Fruit fly (Drosophila melanogaster) whole organism, wandering third instar larva: ENCODE data around the gene Wee1.

ENCODE experiments used
- Myc ChIP-seq: fragments of >200 bp; optimal IDR thresholded peaks from 2 replicates; lab custom pipeline; 2017
- N ChIP-seq: fragments of >200 bp; optimal IDR thresholded peaks from 2 replicates; lab custom pipeline; 2018; ENCODE audit warnings: missing biosample characterization, missing external identifiers, missing genetic modification characterization
- OdsH ChIP-seq: fragments of 200-800 bp; sonication (Bioruptor generic); optimal IDR thresholded peaks from 2 replicates; lab custom pipeline; 2016; ENCODE audit warnings: missing biosample characterization, mild to moderate bottlenecking, missing genetic modification characterization
- dl ChIP-seq, 2 experiments: fragments of 175-275, 200-275 bp in 1 of 2; fragments of 200-275 bp in 1 of 2; sonication (Bioruptor generic); optimal IDR thresholded peaks; lab custom pipeline; 2018; ENCODE audit warnings: mild to moderate bottlenecking in 2 of 2, missing biosample characterization in 2 of 2, missing genetic modification characterization in 2 of 2, moderate library complexity in 2 of 2; ENCODE audit not compliant: partially characterized antibody in 2 of 2, insufficient read depth in 1 of 2
- h ChIP-seq: fragments of 200-800 bp; sonication (Bioruptor generic); optimal IDR thresholded peaks from 3 replicates; lab custom pipeline; 2016; ENCODE audit warnings: missing biosample characterization, mild to moderate bottlenecking, missing genetic modification characterization
- pan ChIP-seq: fragments of >200 bp; optimal IDR thresholded peaks from 2 replicates; lab custom pipeline; 2017
- usp ChIP-seq: fragments of >200 bp; optimal IDR thresholded peaks from 2 replicates; lab custom pipeline; 2017; ENCODE audit warnings: missing biosample characterization, missing genetic modification characterization

DNA sequence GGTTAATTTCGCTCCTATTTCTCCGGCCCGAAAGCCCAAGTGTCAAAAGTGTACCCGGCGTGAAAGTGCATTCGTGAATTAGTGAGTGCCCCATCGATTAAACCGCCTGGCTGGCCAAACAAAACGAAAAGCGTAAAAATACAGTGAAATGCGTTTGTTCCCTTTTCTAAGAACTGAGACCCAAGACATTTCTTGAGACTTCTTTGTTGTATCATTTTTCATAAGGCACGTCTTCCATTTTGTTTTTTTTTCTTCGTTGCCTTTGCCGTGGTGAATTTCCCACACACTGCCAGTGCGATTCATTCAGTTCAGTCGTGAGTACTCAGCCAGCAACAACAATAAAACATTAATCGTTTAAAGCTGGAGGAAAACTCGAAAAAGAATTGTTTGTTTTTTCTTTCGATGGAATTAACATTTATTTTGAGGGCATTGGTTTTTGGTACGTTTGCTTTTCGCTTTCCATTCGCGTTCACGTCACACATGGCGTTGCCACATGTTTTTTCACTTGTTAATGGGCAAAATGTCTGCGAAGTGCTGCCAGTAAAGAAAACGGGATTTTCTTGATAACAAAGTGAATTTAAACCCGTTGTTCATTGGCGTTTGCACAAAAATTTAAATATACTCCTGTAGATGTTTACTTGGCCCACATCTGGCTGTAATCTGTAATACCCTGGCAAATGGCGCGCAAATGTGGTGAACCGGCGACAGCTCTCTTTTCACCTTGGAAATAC, 7.6 kb upstream of the Wee1 start:
- no peak for TF ChIP-seq usp
- no peak for TF ChIP-seq OdsH (GFP tag; lab: Kevin White, UChicago)
- no peak for TF ChIP-seq pan (lab: Kevin White, UChicago)
- peak; percentile 30 for TF ChIP-seq h
- TF ChIP-seq N (GFP tag; lab: Kevin White, UChicago), result no peak
- no peak for TF ChIP-seq dl (GFP tag; optimal IDR thresholded peaks at IDR 0.05; lab: Kevin White, UChicago; ENCODE audit: insufficient read depth in 1 of 2, partially characterized antibody in 2 of 2)
- TF ChIP-seq Myc (lab: Kevin White, UChicago), result peak; percentile 1
